1 fruit fly cellular context compared by ENCODE assay signal in genomic region chr3L:1374438-1375133, dm6.
TF ChIP-seq lines count a peak whose summit lies in the region.

No protein-coding gene starts in this region.

TF ChIP-seq in whole organism, embryonic, 481 proteins besides CTCF, POLR2A, EP300 and RAD21 (continued from another document):
- TF ChIP-seq tin (GFP tag; optimal IDR thresholded peaks at IDR 0.05; lab: Kevin White, UChicago) (no peak), trem (tag; optimal IDR thresholded peaks at IDR 0.05; lab: Kevin White, UChicago) (no peak), MESR4 (GFP tag; optimal IDR thresholded peaks at IDR 0.05; lab: Kevin White, UChicago) (no peak), Max (GFP tag; optimal IDR thresholded peaks at IDR 0.05; lab: Kevin White, UChicago) (no peak), CG11093 (GFP tag; IDR thresholded peaks at IDR 0.05; lab: Robert Waterston, UW) (no peak), ro (GFP tag; IDR thresholded peaks at IDR 0.05; lab: Robert Waterston, UW) (no peak), Xrp1 (GFP tag; IDR thresholded peaks at IDR 0.05; lab: Robert Waterston, UW) (0 out of 2 replicates have a peak, but pooled peaks have one; percentile 19), Med (GFP tag; lab: Kevin White, UChicago) (no peak), oc (tag; optimal IDR thresholded peaks at IDR 0.05; lab: Kevin White, UChicago) (no peak), Drgx (GFP tag; IDR thresholded peaks at IDR 0.05; lab: Robert Waterston, UW) (peak; percentile 77), CG30403 (GFP tag; optimal IDR thresholded peaks at IDR 0.05; lab: Kevin White, UChicago) (peak; percentile 7), CG17612 (GFP tag; IDR thresholded peaks at IDR 0.05; lab: Robert Waterston, UW) (no peak), CG6791 (GFP tag; IDR thresholded peaks at IDR 0.05; lab: Robert Waterston, UW; ENCODE audit: partially characterized antibody) (no peak), gsb-n (tag; optimal IDR thresholded peaks at IDR 0.05; lab: Kevin White, UChicago) (no peak), CG18011 (GFP tag; optimal IDR thresholded peaks at IDR 0.05; lab: Kevin White, UChicago) (no peak), CG15514 (GFP tag; optimal IDR thresholded peaks at IDR 0.05; lab: Kevin White, UChicago) (no peak), caup (GFP tag; optimal IDR thresholded peaks at IDR 0.05; lab: Kevin White, UChicago; ENCODE audit: severe bottlenecking) (no peak), Ada2b (GFP tag; IDR thresholded peaks at IDR 0.05; lab: Robert Waterston, UW) (no peak), Chrac-16 (GFP tag; optimal IDR thresholded peaks at IDR 0.05; lab: Kevin White, UChicago) (no peak), Hey (tag; optimal IDR thresholded peaks at IDR 0.05; lab: Kevin White, UChicago) (no peak), CG10462 (GFP tag; optimal IDR thresholded peaks at IDR 0.05; lab: Kevin White, UChicago) (no peak), nerfin-2 (GFP tag; IDR thresholded peaks at IDR 0.05; lab: Robert Waterston, UW; ENCODE audit: partially characterized antibody) (no peak), dan (GFP tag; IDR thresholded peaks at IDR 0.05; lab: Robert Waterston, UW) (no peak), kay (GFP tag; optimal IDR thresholded peaks at IDR 0.05; lab: Kevin White, UChicago) (peak; percentile 4), chm (GFP tag; IDR thresholded peaks at IDR 0.05; lab: Robert Waterston, UW) (no peak), E2f1 (GFP tag; IDR thresholded peaks at IDR 0.05; lab: Robert Waterston, UW) (no peak), CG12299 (tag; optimal IDR thresholded peaks at IDR 0.05; lab: Kevin White, UChicago) (no peak), CG17912 (GFP tag; optimal IDR thresholded peaks at IDR 0.05; lab: Kevin White, UChicago) (no peak), CG10959 (GFP tag; IDR thresholded peaks at IDR 0.05; lab: Robert Waterston, UW) (no peak), crc (GFP tag; optimal IDR thresholded peaks at IDR 0.05; lab: Kevin White, UChicago) (no peak)
